Worm (Caenorhabditis elegans) whole organism, L2 larva: ENCODE results near the gene W02B12.12.

Source experiments
- mbf-1 ChIP-seq: sonication (generic microtip); optimal IDR thresholded peaks from 2 replicates; lab custom pipeline; 2017; ENCODE audit warnings: missing biosample characterization, missing genetic modification characterization
- nhr-25 ChIP-seq: fragments of 150-350 bp; sonication (generic microtip); optimal IDR thresholded peaks from 3 replicates; lab custom pipeline; 2014; ENCODE audit warnings: missing biosample characterization, missing genetic modification characterization

DNA sequence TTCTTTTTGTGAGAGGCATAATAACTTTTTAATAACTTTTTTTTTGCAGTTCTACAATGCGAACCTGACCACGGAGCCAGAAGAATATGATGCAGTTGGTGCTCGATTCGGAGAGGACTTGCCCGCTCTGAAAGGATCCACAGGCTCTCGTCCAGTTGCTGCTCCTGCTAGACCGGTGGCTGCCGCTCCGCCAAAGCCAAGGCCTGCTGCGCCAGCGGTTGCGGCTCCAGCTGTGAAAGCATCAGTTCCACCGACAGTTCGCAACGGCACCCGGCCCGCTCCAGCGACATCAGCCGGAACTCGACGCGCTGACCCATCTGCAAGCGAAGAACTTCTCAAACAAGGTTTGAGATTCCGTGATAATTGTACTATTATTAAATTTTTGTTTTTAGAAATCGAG, 35.8 kb downstream of the W02B12.12 start:
- no peak for TF ChIP-seq mbf-1
- TF ChIP-seq nhr-25, result no peak
